Worm (Caenorhabditis elegans) whole organism, mixed stage, embryonic: ENCODE results near the gene zer-1.

Experiments
- nhr-2 ChIP-seq: fragments of 150-350 bp; optimal IDR thresholded peaks from 2 replicates; lab custom pipeline; 2014; ENCODE audit warnings: missing biosample characterization, missing genetic modification characterization
- sptf-1 ChIP-seq: sonication (generic microtip); optimal IDR thresholded peaks from 2 replicates; lab custom pipeline; 2017; ENCODE audit warnings: mild to moderate bottlenecking, missing genetic modification characterization, moderate library complexity, missing compliant biosample characterization

ce11 chrIII:936037-936507 lies 49.5 kb upstream of the zer-1 start, which contains the start of gene fbxa-55:
- TF ChIP-seq sptf-1 (tag; lab: Kevin White, UChicago) (no peak), nhr-2 (no peak)
